Fruit fly (Drosophila melanogaster) whole organism, embryonic: ENCODE results near the gene ZnT35C.

Source experiments
- Antp ChIP-seq: fragments of 200-800 bp; sonication (Bioruptor generic); optimal IDR thresholded peaks from 3 replicates; lab custom pipeline; 2016; ENCODE audit warnings: missing biosample characterization, missing genetic modification characterization
- CG10431 ChIP-seq: fragments of 200-800 bp; sonication (Bioruptor generic); optimal IDR thresholded peaks from 3 replicates; lab custom pipeline; 2018; ENCODE audit warnings: missing biosample characterization, mild to moderate bottlenecking, missing genetic modification characterization
- CG10565 ChIP-seq: fragments of 200-800 bp; sonication (Bioruptor generic); optimal IDR thresholded peaks from 3 replicates; lab custom pipeline; 2016; ENCODE audit warnings: missing biosample characterization, mild to moderate bottlenecking, missing genetic modification characterization
- CG11093 ChIP-seq: fragments of 200-800 bp; sonication (Bioruptor generic); IDR thresholded peaks from 3 replicates; pipeline ENCODE4 v1.3.6; 2022; ENCODE audit warnings: missing biosample characterization, missing genetic modification characterization
- CG11723 ChIP-seq: fragments of 200-800 bp; sonication (Bioruptor generic); optimal IDR thresholded peaks from 2 replicates; lab custom pipeline; 2017; ENCODE audit warnings: missing biosample characterization, mild to moderate bottlenecking, missing genetic modification characterization
- CG13775 ChIP-seq: fragments of 200-800 bp; sonication (Bioruptor generic); optimal IDR thresholded peaks from 3 replicates; lab custom pipeline; 2017; ENCODE audit warnings: missing biosample characterization, mild to moderate bottlenecking, missing genetic modification characterization
- CG15011 ChIP-seq: fragments of 200-800 bp; sonication (Bioruptor generic); optimal IDR thresholded peaks from 3 replicates; lab custom pipeline; 2018; ENCODE audit warnings: missing biosample characterization, mild to moderate bottlenecking, missing genetic modification characterization
- CG1529 ChIP-seq: fragments of 200-800 bp; sonication (Bioruptor generic); optimal IDR thresholded peaks from 3 replicates; lab custom pipeline; 2018; ENCODE audit warnings: missing biosample characterization, missing genetic modification characterization
- CG16813 ChIP-seq: fragments of 200-800 bp; sonication (Bioruptor generic); IDR thresholded peaks from 3 replicates; pipeline ENCODE4 v1.3.6; 2022; ENCODE audit warnings: missing biosample characterization, missing genetic modification characterization; ENCODE audit not compliant: partially characterized antibody
- CG17328 ChIP-seq: fragments of 200-800 bp; sonication (Bioruptor generic); IDR thresholded peaks from 2 replicates; pipeline ENCODE4 v1.3.6; 2022; ENCODE audit warnings: missing biosample characterization, missing genetic modification characterization
- CG17612 ChIP-seq: fragments of 200-800 bp; sonication (Bioruptor generic); IDR thresholded peaks from 2 replicates; pipeline ENCODE4 v1.3.6; 2022; ENCODE audit warnings: missing biosample characterization, missing genetic modification characterization
- CG2129 ChIP-seq: fragments of 200-800 bp; sonication (Bioruptor generic); IDR thresholded peaks from 2 replicates; pipeline ENCODE4 v1.3.6; 2022; ENCODE audit warnings: missing biosample characterization, missing genetic modification characterization; ENCODE audit not compliant: partially characterized antibody
- CG2678 ChIP-seq: fragments of 200-800 bp; sonication (Bioruptor generic); optimal IDR thresholded peaks from 3 replicates; lab custom pipeline; 2019; ENCODE audit warnings: missing biosample characterization, mild to moderate bottlenecking, missing genetic modification characterization, moderate library complexity
- CG2875 ChIP-seq: fragments of 200-800 bp; sonication (Bioruptor generic); optimal IDR thresholded peaks from 2 replicates; lab custom pipeline; 2017; ENCODE audit warnings: missing biosample characterization, mild to moderate bottlenecking, missing genetic modification characterization, missing genetic modification reagents
- CG32772 ChIP-seq: fragments of 200-800 bp; sonication (Bioruptor generic); IDR thresholded peaks from 2 replicates; pipeline ENCODE4 v1.3.6; 2022; ENCODE audit warnings: missing biosample characterization, missing genetic modification characterization
- CG3726 ChIP-seq: fragments of 200-800 bp; sonication (Bioruptor generic); IDR thresholded peaks from 3 replicates; pipeline ENCODE4, ENCODE4 v1.3.6; 2022; ENCODE audit warnings: missing biosample characterization, missing genetic modification characterization
- CG42726 ChIP-seq: fragments of 200-800 bp; sonication (Bioruptor generic); IDR thresholded peaks from 2 replicates; pipeline ENCODE4 v1.3.6; 2022; ENCODE audit warnings: missing biosample characterization, missing genetic modification characterization; ENCODE audit not compliant: partially characterized antibody
- CG6654 ChIP-seq: fragments of 200-800 bp; sonication (Bioruptor generic); optimal IDR thresholded peaks from 2 replicates; lab custom pipeline; 2017; ENCODE audit warnings: missing biosample characterization, mild to moderate bottlenecking, missing genetic modification characterization
- CG6683 ChIP-seq: fragments of 200-800 bp; sonication (Bioruptor generic); optimal IDR thresholded peaks from 2 replicates; lab custom pipeline; 2017; ENCODE audit warnings: missing biosample characterization, mild to moderate bottlenecking, missing genetic modification characterization, missing genetic modification reagents
- CG6791 ChIP-seq: fragments of 200-800 bp; sonication (Bioruptor generic); IDR thresholded peaks from 3 replicates; pipeline ENCODE4 v1.3.6; 2022; ENCODE audit warnings: missing biosample characterization, missing genetic modification characterization; ENCODE audit not compliant: partially characterized antibody
- CG8924 ChIP-seq: fragments of 200-800 bp; optimal IDR thresholded peaks from 3 replicates; lab custom pipeline; 2019; ENCODE audit warnings: missing biosample characterization, mild to moderate bottlenecking, missing genetic modification characterization, moderate library complexity
- CrebB ChIP-seq: fragments of 200-800 bp; sonication (Bioruptor generic); optimal IDR thresholded peaks from 3 replicates; lab custom pipeline; 2018; ENCODE audit warnings: missing biosample characterization, mild to moderate bottlenecking, missing genetic modification characterization
- D19B ChIP-seq: fragments of 200-800 bp; sonication (Bioruptor generic); optimal IDR thresholded peaks from 2 replicates; lab custom pipeline; 2017; ENCODE audit warnings: missing biosample characterization, mild to moderate bottlenecking, missing genetic modification characterization
- Dip2 ChIP-seq: fragments of 200-800 bp; sonication (Bioruptor generic); IDR thresholded peaks from 2 replicates; pipeline ENCODE4 v1.3.6; 2022; ENCODE audit warnings: missing biosample characterization, missing genetic modification characterization
- Gug ChIP-seq: fragments of 200-800 bp; sonication (Bioruptor generic); IDR thresholded peaks from 4 replicates; pipeline ENCODE4 v1.3.6; 2022; ENCODE audit warnings: missing biosample characterization, missing genetic modification characterization
- HLH54F ChIP-seq: fragments of 200-800 bp; sonication (Bioruptor generic); optimal IDR thresholded peaks from 3 replicates; lab custom pipeline; 2016; ENCODE audit warnings: missing biosample characterization, missing genetic modification characterization
- Hsf ChIP-seq: fragments of 200-800 bp; sonication (Bioruptor generic); optimal IDR thresholded peaks from 3 replicates; lab custom pipeline; 2016; ENCODE audit warnings: missing biosample characterization, missing genetic modification characterization
- Neu2 ChIP-seq: fragments of 200-800 bp; sonication (Bioruptor generic); optimal IDR thresholded peaks from 3 replicates; lab custom pipeline; 2016; ENCODE audit warnings: missing biosample characterization, missing genetic modification characterization, borderline replicate concordance
- Nf-YB ChIP-seq: fragments of 200-800 bp; sonication (Bioruptor generic); optimal IDR thresholded peaks from 3 replicates; lab custom pipeline; 2019; ENCODE audit warnings: missing biosample characterization, mild to moderate bottlenecking, missing genetic modification characterization, moderate library complexity
- Poxn ChIP-seq: fragments of 200-800 bp; sonication (Bioruptor generic); IDR thresholded peaks from 2 replicates; pipeline ENCODE4 v1.3.6; 2022; ENCODE audit warnings: missing biosample characterization, missing genetic modification characterization
- Ravus ChIP-seq: fragments of 200-800 bp; sonication (Bioruptor generic); IDR thresholded peaks from 2 replicates; pipeline ENCODE4 v1.3.6; 2022; ENCODE audit warnings: missing biosample characterization, missing genetic modification characterization
- Spps ChIP-seq: fragments of 200-800 bp; sonication (Bioruptor generic); optimal IDR thresholded peaks from 2 replicates; lab custom pipeline; 2018; ENCODE audit warnings: missing biosample characterization, mild to moderate bottlenecking, missing genetic modification characterization
- Xbp1 ChIP-seq: fragments of 200-800 bp; sonication (Bioruptor generic); optimal IDR thresholded peaks from 3 replicates; lab custom pipeline; 2016; ENCODE audit warnings: missing biosample characterization, mild to moderate bottlenecking, missing genetic modification characterization
- bab2 ChIP-seq: fragments of 200-800 bp; sonication (Bioruptor generic); optimal IDR thresholded peaks from 2 replicates; lab custom pipeline; 2016; ENCODE audit warnings: missing biosample characterization, missing genetic modification characterization
- bcd ChIP-seq: fragments of 200-800 bp; sonication (Bioruptor generic); optimal IDR thresholded peaks from 2 replicates; lab custom pipeline; 2017; ENCODE audit warnings: missing biosample characterization, mild to moderate bottlenecking, missing genetic modification characterization
- corto ChIP-seq: fragments of 200-800 bp; sonication (Bioruptor generic); optimal IDR thresholded peaks from 2 replicates; lab custom pipeline; 2016; ENCODE audit warnings: missing biosample characterization, mild to moderate bottlenecking, missing genetic modification characterization, moderate library complexity
- dan ChIP-seq: fragments of 200-800 bp; sonication (Bioruptor generic); IDR thresholded peaks from 2 replicates; pipeline ENCODE4 v1.3.6; 2022; ENCODE audit warnings: missing biosample characterization, missing genetic modification characterization
- emc ChIP-seq: fragments of 200-800 bp; sonication (Bioruptor generic); optimal IDR thresholded peaks from 2 replicates; lab custom pipeline; 2016; ENCODE audit warnings: missing biosample characterization, missing genetic modification characterization
- gce ChIP-seq: fragments of 200-800 bp; sonication (Bioruptor generic); IDR thresholded peaks from 3 replicates; pipeline ENCODE4 v1.3.6; 2022; ENCODE audit warnings: missing biosample characterization, missing genetic modification characterization
- nom ChIP-seq: fragments of 200-800 bp; sonication (Bioruptor generic); optimal IDR thresholded peaks from 2 replicates; lab custom pipeline; 2017; ENCODE audit warnings: missing biosample characterization, missing genetic modification characterization, mild to moderate bottlenecking, moderate library complexity, missing genetic modification reagents
- pan ChIP-seq, 4 experiments: fragments of >200 bp in 3 of 4; fragments of 200-800 bp in 1 of 4; sonication (Bioruptor generic) in 1 of 4; optimal IDR thresholded peaks in 3 of 4; IDR thresholded peaks in 1 of 4; 2 replicates each; pipeline versions ENCODE4 v1.3.6 to Lab custom; 2017 to 2022; ENCODE audit warnings: missing biosample characterization in 2 of 4, missing genetic modification characterization in 2 of 4, mixed read lengths in 1 of 4
- prd ChIP-seq, 3 experiments: fragments of >200 bp in 2 of 3; fragments of 200-800 bp in 1 of 3; sonication (Bioruptor generic) in 1 of 3; optimal IDR thresholded peaks in 2 of 3; IDR thresholded peaks in 1 of 3; 2 replicates in 2 of 3; 3 replicates in 1 of 3; pipeline versions ENCODE4 v1.3.6 to Lab custom; 2017 to 2022; ENCODE audit warnings: missing biosample characterization in 1 of 3, missing genetic modification characterization in 1 of 3
- sens ChIP-seq: fragments of 200-800 bp; sonication (Bioruptor generic); peaks from one replicate; lab custom pipeline; 2016; ENCODE audit warnings: missing biosample characterization, missing genetic modification characterization
- shn ChIP-seq: fragments of 200-800 bp; sonication (Bioruptor generic); optimal IDR thresholded peaks from 3 replicates; lab custom pipeline; 2016; ENCODE audit warnings: missing biosample characterization, missing genetic modification characterization
- slou ChIP-seq: fragments of 200-800 bp; sonication (Bioruptor generic); optimal IDR thresholded peaks from 3 replicates; lab custom pipeline; 2016; ENCODE audit warnings: missing biosample characterization, missing genetic modification characterization
- so ChIP-seq: fragments of 200-800 bp; sonication (Bioruptor generic); IDR thresholded peaks from 3 replicates; pipeline ENCODE4 v1.3.6; 2022; ENCODE audit warnings: missing biosample characterization, missing genetic modification characterization
- tup ChIP-seq: fragments of 200-800 bp; sonication (Bioruptor generic); optimal IDR thresholded peaks from 2 replicates; lab custom pipeline; 2016; ENCODE audit warnings: missing biosample characterization, mild to moderate bottlenecking, missing genetic modification characterization, moderate library complexity
- z ChIP-seq: fragments of 200-800 bp; sonication (Bioruptor generic); IDR thresholded peaks from 3 replicates; pipeline ENCODE4 v1.3.6; 2022; ENCODE audit warnings: missing biosample characterization, missing genetic modification characterization

ZnT35C gene

dm6 chr2L:15248163-15249005, 870 bp upstream of the ZnT35C start, which contains the start of gene dao (continued):
- TF ChIP-seq CG16813 (peak; percentile 77), prd (optimal IDR thresholded peaks at IDR 0.05; lab: Kevin White, UChicago) (no peak), prd (GFP tag; IDR thresholded peaks at IDR 0.05; lab: Robert Waterston, UW) (peak; percentile 70; the same call in 2 of the 3 replicates), z (GFP tag; lab: Robert Waterston, UW) (no peak), bcd (no peak), bab2 (peak; percentile 44), corto (no peak), shn (peak; percentile 36), CG13775 (peak; percentile 63), sens (GFP tag; lab: Kevin White, UChicago) (peak; percentile 84), gce (GFP tag; lab: Robert Waterston, UW) (no peak), nom (GFP tag; lab: Kevin White, UChicago) (no peak), CG11723 (GFP tag; lab: Kevin White, UChicago) (no peak), D19B (GFP tag; lab: Kevin White, UChicago) (no peak), Hsf (peak; percentile 49), pan (optimal IDR thresholded peaks at IDR 0.05; lab: Kevin White, UChicago) (no peak), pan (GFP tag; optimal IDR thresholded peaks at IDR 0.05 in 1 of 2, IDR thresholded peaks at IDR 0.05 in 1 of 2) (peak in 1 of 2 experiments; percentile 71), Antp (no peak), CG32772 (peak; percentile 66; the same call in 1 of the 2 replicates), Dip2 (GFP tag; lab: Robert Waterston, UW) (no peak), HLH54F (GFP tag; lab: Kevin White, UChicago) (peak; percentile 35), Spps (tag; lab: Kevin White, UChicago) (no peak), emc (GFP tag; lab: Kevin White, UChicago) (no peak), CG2875 (GFP tag; lab: Kevin White, UChicago) (no peak), so (GFP tag; lab: Robert Waterston, UW) (no peak), CG6791 (GFP tag; lab: Robert Waterston, UW) (peak; percentile 77), Xbp1 (GFP tag; lab: Kevin White, UChicago) (peak; percentile 79), Poxn (GFP tag; lab: Robert Waterston, UW) (no peak), CG6654 (GFP tag; lab: Kevin White, UChicago) (no peak), slou (GFP tag; lab: Kevin White, UChicago) (peak; percentile 51), Neu2 (GFP tag; lab: Kevin White, UChicago) (no peak), CG10565 (no peak), tup (GFP tag; lab: Kevin White, UChicago) (no peak), CG17328 (GFP tag; lab: Robert Waterston, UW) (peak; percentile 44; the same call in 1 of the 2 replicates), CG10431 (GFP tag; lab: Kevin White, UChicago) (no peak), CG2678 (tag; lab: Kevin White, UChicago) (peak; percentile 59), dan (no peak), Gug (GFP tag; lab: Robert Waterston, UW) (peak; percentile 77; the same call in 3 of the 4 replicates), Nf-YB (no peak), CG3726 (GFP tag; lab: Robert Waterston, UW) (no peak), CrebB (tag; lab: Kevin White, UChicago) (no peak), CG15011 (GFP tag; lab: Kevin White, UChicago) (no peak), CG1529 (GFP tag; lab: Kevin White, UChicago) (peak; percentile 4), CG42726 (GFP tag; lab: Robert Waterston, UW) (peak; percentile 48; the same call in 1 of the 2 replicates), CG2129 (peak; percentile 49), Ravus (GFP tag; lab: Robert Waterston, UW) (no peak), CG17612 (GFP tag; lab: Robert Waterston, UW) (no peak), CG11093 (GFP tag; lab: Robert Waterston, UW) (no peak), CG8924 (tag; lab: Kevin White, UChicago) (peak; percentile 21), CG6683 (GFP tag; lab: Kevin White, UChicago) (no peak)
